Fruit fly (Drosophila melanogaster) whole organism, embryonic: ENCODE results near the gene ATPsynO.

ENCODE experiments used
- CG10959 ChIP-seq: fragments of 200-800 bp; sonication (Bioruptor generic); IDR thresholded peaks from 2 replicates; pipeline ENCODE4 v1.3.6; 2022; ENCODE audit warnings: missing biosample characterization, missing genetic modification characterization
- CG12659 ChIP-seq: fragments of 200-800 bp; sonication (Bioruptor generic); optimal IDR thresholded peaks from 3 replicates; lab custom pipeline; 2017; ENCODE audit warnings: mild to moderate bottlenecking, missing biosample characterization, missing genetic modification reagents, missing genetic modification characterization
- CG12769 ChIP-seq: fragments of 200-800 bp; sonication (Bioruptor generic); optimal IDR thresholded peaks from 2 replicates; lab custom pipeline; 2019; ENCODE audit warnings: missing biosample characterization, mild to moderate bottlenecking, missing genetic modification characterization, moderate library complexity
- CG13624 ChIP-seq: fragments of 200-800 bp; sonication (Bioruptor generic); optimal IDR thresholded peaks from 2 replicates; lab custom pipeline; 2016; ENCODE audit warnings: missing biosample characterization, missing genetic modification characterization
- CG15011 ChIP-seq: fragments of 200-800 bp; sonication (Bioruptor generic); optimal IDR thresholded peaks from 3 replicates; lab custom pipeline; 2018; ENCODE audit warnings: missing biosample characterization, mild to moderate bottlenecking, missing genetic modification characterization
- CG15269 ChIP-seq: fragments of 200-800 bp; sonication (Bioruptor generic); optimal IDR thresholded peaks from 2 replicates; lab custom pipeline; 2018; ENCODE audit warnings: missing biosample characterization, mild to moderate bottlenecking, missing genetic modification characterization, moderate library complexity
- CG17359 ChIP-seq: fragments of 200-800 bp; sonication (Bioruptor generic); optimal IDR thresholded peaks from 3 replicates; lab custom pipeline; 2018; ENCODE audit warnings: missing biosample characterization, mild to moderate bottlenecking, missing genetic modification characterization, moderate library complexity
- CG17385 ChIP-seq: fragments of 200-800 bp; sonication (Bioruptor generic); optimal IDR thresholded peaks from 3 replicates; lab custom pipeline; 2018; ENCODE audit warnings: missing biosample characterization, mild to moderate bottlenecking, missing genetic modification characterization
- CG1792 ChIP-seq: fragments of 200-800 bp; sonication (Bioruptor generic); optimal IDR thresholded peaks from 2 replicates; lab custom pipeline; 2016; ENCODE audit warnings: missing biosample characterization, missing genetic modification characterization
- CG18262 ChIP-seq: fragments of 200-800 bp; optimal IDR thresholded peaks from 3 replicates; lab custom pipeline; 2019; ENCODE audit warnings: missing biosample characterization, mild to moderate bottlenecking, missing genetic modification characterization, moderate library complexity
- CG2120 ChIP-seq: fragments of 200-800 bp; sonication (Bioruptor generic); optimal IDR thresholded peaks from 3 replicates; lab custom pipeline; 2016; ENCODE audit warnings: missing biosample characterization, missing genetic modification characterization
- CG31365 ChIP-seq: fragments of 200-800 bp; sonication (Bioruptor generic); optimal IDR thresholded peaks from 2 replicates; lab custom pipeline; 2018; ENCODE audit warnings: missing biosample characterization, mild to moderate bottlenecking, missing genetic modification characterization
- CG3163 ChIP-seq: fragments of 200-800 bp; sonication (Bioruptor generic); optimal IDR thresholded peaks from 3 replicates; lab custom pipeline; 2016; ENCODE audit warnings: missing biosample characterization, missing genetic modification characterization
- CG34376 ChIP-seq: fragments of 200-800 bp; sonication (Bioruptor generic); optimal IDR thresholded peaks from 2 replicates; lab custom pipeline; 2018; ENCODE audit warnings: missing biosample characterization, mild to moderate bottlenecking, missing genetic modification characterization
- CG3838 ChIP-seq: fragments of 200-800 bp; sonication (Bioruptor generic); optimal IDR thresholded peaks from 3 replicates; lab custom pipeline; 2016; ENCODE audit warnings: missing biosample characterization, missing genetic modification characterization
- CG4328 ChIP-seq: fragments of 200-800 bp; sonication (Bioruptor generic); optimal IDR thresholded peaks from 3 replicates; lab custom pipeline; 2017; ENCODE audit warnings: missing biosample characterization, missing genetic modification reagents, missing genetic modification characterization
- CG6654 ChIP-seq: fragments of 200-800 bp; sonication (Bioruptor generic); optimal IDR thresholded peaks from 2 replicates; lab custom pipeline; 2017; ENCODE audit warnings: missing biosample characterization, mild to moderate bottlenecking, missing genetic modification characterization
- CG8924 ChIP-seq: fragments of 200-800 bp; optimal IDR thresholded peaks from 3 replicates; lab custom pipeline; 2019; ENCODE audit warnings: missing biosample characterization, mild to moderate bottlenecking, missing genetic modification characterization, moderate library complexity
- Dek ChIP-seq: fragments of 200-800 bp; sonication (Bioruptor generic); optimal IDR thresholded peaks from 3 replicates; lab custom pipeline; 2019; ENCODE audit warnings: missing biosample characterization, mild to moderate bottlenecking, missing genetic modification characterization, moderate library complexity
- Dfd ChIP-seq, 2 experiments: fragments of >200 bp; optimal IDR thresholded peaks; 2 replicates each; lab custom pipeline; 2017; ENCODE audit warnings: missing biosample characterization in 2 of 2, missing genetic modification characterization in 2 of 2
- Ets65A ChIP-seq: fragments of 200-800 bp; sonication (Bioruptor generic); peaks from one replicate; lab custom pipeline; 2016; ENCODE audit warnings: missing biosample characterization, missing genetic modification characterization
- HmgD ChIP-seq: fragments of 200-800 bp; sonication (Bioruptor generic); optimal IDR thresholded peaks from 3 replicates; lab custom pipeline; 2016; ENCODE audit warnings: missing biosample characterization, missing genetic modification characterization
- MTF-1 ChIP-seq: fragments of 200-800 bp; sonication (Bioruptor generic); optimal IDR thresholded peaks from 2 replicates; lab custom pipeline; 2018; ENCODE audit warnings: missing biosample characterization, mild to moderate bottlenecking, missing genetic modification characterization, borderline replicate concordance
- NC2α ChIP-seq: fragments of 200-800 bp; sonication (Bioruptor generic); optimal IDR thresholded peaks from 2 replicates; lab custom pipeline; 2016; ENCODE audit warnings: missing biosample characterization, missing genetic modification characterization
- NK7.1 ChIP-seq: fragments of 200-800 bp; sonication (Bioruptor generic); optimal IDR thresholded peaks from 3 replicates; lab custom pipeline; 2016; ENCODE audit warnings: missing biosample characterization, missing genetic modification characterization
- Oaz ChIP-seq: fragments of 200-800 bp; sonication (Bioruptor generic); IDR thresholded peaks from 2 replicates; pipeline ENCODE4 v1.3.6; 2022; ENCODE audit warnings: missing biosample characterization, missing genetic modification characterization
- Ptx1 ChIP-seq: fragments of 200-800 bp; sonication (Bioruptor generic); IDR thresholded peaks from 2 replicates; pipeline ENCODE4 v1.3.6; 2022; ENCODE audit warnings: missing biosample characterization, missing genetic modification characterization
- Stat92E ChIP-seq, 3 experiments: fragments of >200 bp in 2 of 3; fragments of 200-800 bp in 1 of 3; sonication (Bioruptor generic) in 1 of 3; optimal IDR thresholded peaks; 2 replicates each; lab custom pipeline; 2017 to 2019; ENCODE audit warnings: missing biosample characterization in 3 of 3, missing genetic modification characterization in 3 of 3, mild to moderate bottlenecking in 1 of 3, moderate library complexity in 1 of 3
- Tbp ChIP-seq: fragments of >200 bp; optimal IDR thresholded peaks from 2 replicates; lab custom pipeline; 2018; ENCODE audit warnings: missing biosample characterization, missing genetic modification characterization
- ato ChIP-seq: fragments of 200-800 bp; sonication (Bioruptor generic); IDR thresholded peaks from 2 replicates; pipeline ENCODE4 v1.3.6; 2022; ENCODE audit warnings: missing biosample characterization, missing genetic modification characterization; ENCODE audit not compliant: partially characterized antibody
- bbx ChIP-seq: fragments of 200-800 bp; sonication (Bioruptor generic); IDR thresholded peaks from 2 replicates; pipeline ENCODE4 v1.3.6; 2022; ENCODE audit warnings: missing biosample characterization, missing genetic modification characterization; ENCODE audit not compliant: partially characterized antibody
- br ChIP-seq: fragments of >200 bp; optimal IDR thresholded peaks from 2 replicates; lab custom pipeline; 2017
- cad ChIP-seq: fragments of >200 bp; optimal IDR thresholded peaks from 2 replicates; lab custom pipeline; 2017; ENCODE audit warnings: missing biosample characterization, missing genetic modification characterization
- dimm ChIP-seq: fragments of 200-800 bp; sonication (Bioruptor generic); IDR thresholded peaks from 2 replicates; pipeline ENCODE4 v1.3.6; 2022; ENCODE audit warnings: missing biosample characterization, missing genetic modification characterization
- dm ChIP-seq: fragments of 200-800 bp; sonication (Bioruptor generic); optimal IDR thresholded peaks from 3 replicates; lab custom pipeline; 2016; ENCODE audit warnings: missing biosample characterization, missing genetic modification characterization
- eyg ChIP-seq: fragments of 200-800 bp; sonication (Bioruptor generic); optimal IDR thresholded peaks from 3 replicates; lab custom pipeline; 2016; ENCODE audit warnings: missing biosample characterization, missing genetic modification characterization
- fd64A ChIP-seq: fragments of 200-800 bp; sonication (Bioruptor generic); optimal IDR thresholded peaks from 3 replicates; lab custom pipeline; 2018; ENCODE audit warnings: missing biosample characterization, mild to moderate bottlenecking, missing genetic modification characterization
- fu2 ChIP-seq: fragments of 200-800 bp; sonication (Bioruptor generic); optimal IDR thresholded peaks from 2 replicates; lab custom pipeline; 2016; ENCODE audit warnings: missing biosample characterization, missing genetic modification characterization
- gcm2 ChIP-seq: fragments of 200-800 bp; sonication (Bioruptor generic); optimal IDR thresholded peaks from 2 replicates; lab custom pipeline; 2016; ENCODE audit warnings: missing biosample characterization, missing genetic modification characterization
- gem ChIP-seq: fragments of 200-800 bp; sonication (Bioruptor generic); optimal IDR thresholded peaks from 2 replicates; lab custom pipeline; 2019; ENCODE audit warnings: missing biosample characterization, mild to moderate bottlenecking, missing genetic modification characterization, moderate library complexity
- gsb ChIP-seq: fragments of 200-800 bp; sonication (Bioruptor generic); IDR thresholded peaks from 2 replicates; pipeline ENCODE4 v1.3.6; 2022; ENCODE audit warnings: missing biosample characterization, missing genetic modification characterization
- hkb ChIP-seq, 2 experiments: fragments of 200-800 bp in 1 of 2; fragments of >200 bp in 1 of 2; sonication (Bioruptor generic) in 1 of 2; IDR thresholded peaks in 1 of 2; optimal IDR thresholded peaks in 1 of 2; 2 replicates each; pipeline versions ENCODE4 v1.3.6 to Lab custom; 2017 to 2022; ENCODE audit warnings: missing biosample characterization in 1 of 2, missing genetic modification characterization in 1 of 2
- kay ChIP-seq: fragments of 200-800 bp; sonication (Bioruptor generic); optimal IDR thresholded peaks from 2 replicates; lab custom pipeline; 2016; ENCODE audit warnings: missing biosample characterization, missing genetic modification characterization
- ken ChIP-seq: fragments of 200-800 bp; sonication (Bioruptor generic); IDR thresholded peaks from 3 replicates; pipeline ENCODE4 v1.3.6; 2022; ENCODE audit warnings: missing biosample characterization, missing genetic modification characterization
- lbe ChIP-seq: fragments of 200-800 bp; sonication (Bioruptor generic); optimal IDR thresholded peaks from 2 replicates; lab custom pipeline; 2016; ENCODE audit warnings: missing biosample characterization, mild to moderate bottlenecking, missing genetic modification characterization
- mld ChIP-seq: fragments of 200-800 bp; sonication (Bioruptor generic); IDR thresholded peaks from 3 replicates; pipeline ENCODE4 v1.3.6; 2022; ENCODE audit warnings: missing biosample characterization, missing genetic modification characterization; ENCODE audit not compliant: partially characterized antibody
- row ChIP-seq: fragments of 200-800 bp; sonication (Bioruptor generic); IDR thresholded peaks from 3 replicates; pipeline ENCODE4 v1.3.6; 2022; ENCODE audit warnings: missing biosample characterization, missing genetic modification characterization
- schlank ChIP-seq: fragments of 200-800 bp; sonication (Bioruptor generic); optimal IDR thresholded peaks from 2 replicates; lab custom pipeline; 2018; ENCODE audit warnings: missing biosample characterization, mild to moderate bottlenecking, missing genetic modification characterization
- tin ChIP-seq: fragments of 200-800 bp; sonication (Bioruptor generic); optimal IDR thresholded peaks from 3 replicates; lab custom pipeline; 2016; ENCODE audit warnings: missing biosample characterization, missing genetic modification characterization
- twi ChIP-seq: fragments of 200-800 bp; optimal IDR thresholded peaks from 2 replicates; lab custom pipeline; 2019; ENCODE audit warnings: missing biosample characterization, mild to moderate bottlenecking, missing genetic modification characterization, moderate library complexity

Gene ATPsynO

DNA sequence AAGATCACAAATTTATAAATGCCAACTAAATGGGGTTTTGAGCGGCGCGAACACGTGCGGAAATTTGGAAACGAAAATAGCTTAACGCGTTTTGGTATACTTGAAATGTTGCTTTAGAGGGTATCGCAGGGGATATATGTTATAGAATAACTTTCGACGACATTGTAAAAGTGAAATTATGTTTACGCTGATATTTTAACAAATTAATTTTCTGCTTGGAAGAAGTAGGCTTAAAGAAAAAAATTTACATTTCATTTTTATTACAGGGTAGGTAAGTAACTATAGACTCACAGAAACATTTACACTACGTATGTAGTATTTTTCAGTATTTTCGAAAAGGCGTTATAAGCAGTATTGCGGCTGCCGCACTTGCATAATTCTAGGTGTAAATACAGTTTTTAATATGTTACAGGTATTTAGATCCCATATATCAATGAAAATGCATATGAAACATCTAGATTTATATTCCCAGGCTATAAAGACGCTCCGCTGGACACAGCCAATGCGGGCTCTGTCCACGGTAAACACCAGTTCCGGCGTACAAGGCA, 36.0 kb upstream of the ATPsynO start, which contains the start of the genes Art3 and mRpS10 (continued):
- TF ChIP-seq tin (GFP tag; lab: Kevin White, UChicago) (peak; percentile 100), CG6654 (GFP tag; lab: Kevin White, UChicago) (peak; percentile 96), CG12769 (tag; lab: Kevin White, UChicago) (peak; percentile 100), dm (GFP tag; lab: Kevin White, UChicago) (peak; percentile 100), CG17359 (peak; percentile 100), gem (tag; lab: Kevin White, UChicago) (peak; percentile 100), kay (peak; percentile 100), Stat92E (GFP tag; optimal IDR thresholded peaks at IDR 0.05; lab: Kevin White, UChicago) (peak in 1 of 3 experiments; percentile 100), hkb (optimal IDR thresholded peaks at IDR 0.05; lab: Kevin White, UChicago) (peak; percentile 45), hkb (GFP tag; IDR thresholded peaks at IDR 0.05; lab: Robert Waterston, UW) (peak; percentile 100), CG15269 (tag; lab: Kevin White, UChicago) (peak; percentile 100), gsb (GFP tag; lab: Robert Waterston, UW) (peak; percentile 100), br (lab: Kevin White, UChicago) (no peak), ken (peak; percentile 100), mld (GFP tag; lab: Robert Waterston, UW) (no peak), ato (GFP tag; lab: Robert Waterston, UW) (no peak), CG3163 (GFP tag; lab: Kevin White, UChicago) (peak; percentile 96), CG2120 (GFP tag; lab: Kevin White, UChicago) (peak; percentile 100), CG3838 (peak; percentile 99), Dfd (GFP tag; optimal IDR thresholded peaks at IDR 0.05; lab: Kevin White, UChicago) (peak in 1 of 2 experiments; percentile 98), Oaz (GFP tag; lab: Robert Waterston, UW) (peak; percentile 100), fu2 (GFP tag; lab: Kevin White, UChicago) (peak; percentile 100), CG15011 (peak; percentile 100), lbe (peak; percentile 99), CG13624 (peak; percentile 100), gcm2 (GFP tag; lab: Kevin White, UChicago) (peak; percentile 99), Ptx1 (GFP tag; lab: Robert Waterston, UW) (peak; percentile 100), bbx (GFP tag; lab: Robert Waterston, UW) (no peak), cad (no peak), MTF-1 (GFP tag; lab: Kevin White, UChicago) (peak; percentile 100), Ets65A (GFP tag; lab: Kevin White, UChicago) (peak; percentile 100), CG1792 (GFP tag; lab: Kevin White, UChicago) (peak; percentile 100), schlank (tag; lab: Kevin White, UChicago) (peak; percentile 100), CG8924 (peak; percentile 100), twi (tag; lab: Kevin White, UChicago) (peak; percentile 100), CG17385 (GFP tag; lab: Kevin White, UChicago) (peak; percentile 100), CG12659 (GFP tag; lab: Kevin White, UChicago) (peak; percentile 100), CG34376 (GFP tag; lab: Kevin White, UChicago) (peak; percentile 100), CG18262 (tag; lab: Kevin White, UChicago) (peak; percentile 100), HmgD (GFP tag; lab: Kevin White, UChicago) (peak; percentile 99), fd64A (peak; percentile 99), CG31365 (peak; percentile 95), Dek (tag; lab: Kevin White, UChicago) (peak; percentile 100), dimm (peak; percentile 100), Tbp (GFP tag; lab: Kevin White, UChicago) (no peak), CG10959 (GFP tag; lab: Robert Waterston, UW) (peak; percentile 100), CG4328 (peak; percentile 100), NK7.1 (GFP tag; lab: Kevin White, UChicago) (peak; percentile 100), NC2α (GFP tag; lab: Kevin White, UChicago) (peak; percentile 99), eyg (GFP tag; lab: Kevin White, UChicago) (peak; percentile 100), row (GFP tag; lab: Robert Waterston, UW) (peak; percentile 100)
